Fruit fly (Drosophila melanogaster) Kc167 (cell line): ENCODE measurements around the gene H2.0.

Experiments used
- Myc ChIP-seq: fragments of >200 bp; optimal IDR thresholded peaks from 2 replicates; lab custom pipeline; 2017; ENCODE audit warnings: missing external identifiers
- Sin3A ChIP-seq: fragments of >200 bp; optimal IDR thresholded peaks from 2 replicates; lab custom pipeline; 2018; ENCODE audit warnings: missing external identifiers
- h ChIP-seq: fragments of >200 bp; optimal IDR thresholded peaks from 3 replicates; lab custom pipeline; 2018; ENCODE audit warnings: missing external identifiers
- insv ChIP-seq: fragments of >200 bp; optimal IDR thresholded peaks from 3 replicates; lab custom pipeline; 2018; ENCODE audit warnings: missing external identifiers
- psq ChIP-seq: fragments of >200 bp; optimal IDR thresholded peaks from 2 replicates; lab custom pipeline; 2017; ENCODE audit warnings: missing external identifiers
- ttk ChIP-seq: sonication (Bioruptor generic); optimal IDR thresholded peaks from 2 replicates; lab custom pipeline; 2017; ENCODE audit warnings: missing external identifiers

- no peak for TF ChIP-seq h
- no peak for TF ChIP-seq insv
- TF ChIP-seq Myc (lab: Kevin White, UChicago) = no peak
- no peak for TF ChIP-seq Sin3A
- TF ChIP-seq psq (lab: Kevin White, UChicago) = no peak
- no peak for TF ChIP-seq ttk (lab: Kevin White, UChicago)
Measured at dm6 chr2L:6045484-6045883, 26.3 kb upstream of the H2.0 start.
